Worm (Caenorhabditis elegans) whole organism, mixed stage, embryonic: ENCODE measurements around the gene F46C8.1.

Experiments used
- ces-1 ChIP-seq: fragments of 150-350 bp; optimal IDR thresholded peaks from 2 replicates; lab custom pipeline; 2014; ENCODE audit warnings: missing biosample characterization, missing genetic modification reagents, missing genetic modification characterization
- flh-1 ChIP-seq: fragments of 200-800 bp; sonication (Bioruptor generic); optimal IDR thresholded peaks from 2 replicates; lab custom pipeline; 2018; ENCODE audit warnings: mild to moderate bottlenecking, missing genetic modification characterization, moderate library complexity, missing compliant biosample characterization
- lsy-2 ChIP-seq: fragments of 150-350 bp; optimal IDR thresholded peaks from 2 replicates; lab custom pipeline; 2014; ENCODE audit warnings: missing biosample characterization, missing genetic modification characterization
- mep-1 ChIP-seq: fragments of 150-350 bp; optimal IDR thresholded peaks from 2 replicates; lab custom pipeline; 2017; ENCODE audit warnings: missing biosample characterization, missing genetic modification reagents, missing genetic modification characterization, inconsistent platforms
- nhr-2 ChIP-seq: fragments of 150-350 bp; optimal IDR thresholded peaks from 2 replicates; lab custom pipeline; 2014; ENCODE audit warnings: missing biosample characterization, missing genetic modification characterization
- nhr-237 ChIP-seq: fragments of 150-350 bp; optimal IDR thresholded peaks from 2 replicates; lab custom pipeline; 2014; ENCODE audit warnings: missing biosample characterization, missing genetic modification characterization
- nhr-28 ChIP-seq: fragments of 150-350 bp; optimal IDR thresholded peaks from 2 replicates; lab custom pipeline; 2014; ENCODE audit warnings: missing biosample characterization, missing genetic modification characterization
- nhr-76 ChIP-seq: sonication (generic microtip); optimal IDR thresholded peaks from 2 replicates; lab custom pipeline; 2017; ENCODE audit warnings: missing biosample characterization, missing genetic modification characterization
- snpc-4 ChIP-seq: fragments of 150-350 bp; optimal IDR thresholded peaks from 2 replicates; lab custom pipeline; 2014; ENCODE audit warnings: missing biosample characterization, missing genetic modification characterization
- unc-120 ChIP-seq: sonication (generic microtip); optimal IDR thresholded peaks from 2 replicates; lab custom pipeline; 2017; ENCODE audit warnings: missing genetic modification characterization, missing compliant biosample characterization; ENCODE audit not compliant: poor library complexity, severe bottlenecking
- unc-39 ChIP-seq: fragments of 150-350 bp; optimal IDR thresholded peaks from 2 replicates; lab custom pipeline; 2014; ENCODE audit warnings: missing biosample characterization, missing genetic modification characterization
- unc-62 ChIP-seq: fragments of 150-350 bp; optimal IDR thresholded peaks from 2 replicates; lab custom pipeline; 2014; ENCODE audit warnings: missing biosample characterization, missing genetic modification reagents, missing genetic modification characterization
- ztf-11 ChIP-seq: fragments of 150-350 bp; optimal IDR thresholded peaks from 2 replicates; lab custom pipeline; 2014; ENCODE audit warnings: missing biosample characterization, missing genetic modification characterization

ce11 chrX:7537742-7538268, 10.5 kb upstream of the F46C8.1 start, which contains the start of gene dpy-7:
- TF ChIP-seq ztf-11 (no peak), nhr-237 (tag; lab: Kevin White, UChicago) (no peak), unc-62 (GFP tag; lab: Kevin White, UChicago) (no peak), lsy-2 (tag; lab: Kevin White, UChicago) (no peak), nhr-76 (tag; lab: Kevin White, UChicago) (no peak), unc-120 (tag; lab: Kevin White, UChicago) (no peak), snpc-4 (tag; lab: Kevin White, UChicago) (no peak), ces-1 (GFP tag; lab: Kevin White, UChicago) (no peak), flh-1 (GFP tag; lab: Kevin White, UChicago) (no peak), nhr-28 (no peak), unc-39 (no peak), nhr-2 (no peak), mep-1 (tag; lab: Kevin White, UChicago) (no peak)
